Worm (Caenorhabditis elegans): ENCODE measurements around the gene asna-1.

asna-1 gene

ce11 chrIII:8925539-8925938, 30.7 kb downstream of the asna-1 start:
- no peak for TF ChIP-seq sdz-38 (tag; optimal IDR thresholded peaks at IDR 0.05)
- no peak for TF ChIP-seq F37B4.10 (GFP tag; IDR thresholded peaks at IDR 0.05)
- no peak for TF ChIP-seq ceh-100 (GFP tag; IDR thresholded peaks at IDR 0.05)
- TF ChIP-seq zim-3 (tag; optimal IDR thresholded peaks at IDR 0.05): no peak
- no peak for TF ChIP-seq repo-1 (tag; optimal IDR thresholded peaks at IDR 0.05)
- no peak for TF ChIP-seq Y53F4B.3 (GFP tag; IDR thresholded peaks at IDR 0.05)
- TF ChIP-seq zfh-2 (GFP tag; conservative IDR thresholded peaks at IDR 0.05): no peak
- no peak for TF ChIP-seq fkh-3 (tag; optimal IDR thresholded peaks at IDR 0.05)
- TF ChIP-seq ceh-58 (GFP tag; IDR thresholded peaks at IDR 0.05): no peak
- no peak for TF ChIP-seq B0019.2 (GFP tag; conservative IDR thresholded peaks at IDR 0.05)
- no peak for TF ChIP-seq hsf-1 (GFP tag; IDR thresholded peaks at IDR 0.05)
- no peak for TF ChIP-seq nhr-179 (tag; optimal IDR thresholded peaks at IDR 0.05)
- TF ChIP-seq mxl-1 (tag; optimal IDR thresholded peaks at IDR 0.05): no peak
- no peak for TF ChIP-seq hmg-1.2 (GFP tag; IDR thresholded peaks at IDR 0.05)
- TF ChIP-seq akir-1 (GFP tag; optimal IDR thresholded peaks at IDR 0.05): no peak
- TF ChIP-seq ceh-40 (GFP tag; IDR thresholded peaks at IDR 0.05): no peak
- no peak for TF ChIP-seq bed-1 (GFP tag; IDR thresholded peaks at IDR 0.05)
- TF ChIP-seq hrde-1 (tag; optimal IDR thresholded peaks at IDR 0.05; ENCODE audit: borderline replicate concordance): no peak
- TF ChIP-seq Y67H2A.10 (GFP tag; conservative IDR thresholded peaks at IDR 0.05): no peak
- TF ChIP-seq dpff-1 (tag; optimal IDR thresholded peaks at IDR 0.05): no peak

ce11 chrIII:8926512-8926911, 31.6 kb downstream of the asna-1 start:
- TF ChIP-seq ztf-6 (GFP tag; IDR thresholded peaks at IDR 0.05) (no peak), ztf-18 (tag; optimal IDR thresholded peaks at IDR 0.05) (no peak), attf-5 (GFP tag; optimal IDR thresholded peaks at IDR 0.05) (no peak), atf-7 (tag; optimal IDR thresholded peaks at IDR 0.05) (no peak), nhr-120 (GFP tag; IDR thresholded peaks at IDR 0.05) (no peak), aptf-2 (GFP tag; conservative IDR thresholded peaks at IDR 0.05) (no peak), ztf-22 (GFP tag; optimal IDR thresholded peaks at IDR 0.05) (no peak), ZK185.1 (tag; optimal IDR thresholded peaks at IDR 0.05; ENCODE audit: poor library complexity, severe bottlenecking) (no peak), nhr-27 (tag; optimal IDR thresholded peaks at IDR 0.05) (no peak), bed-1 (GFP tag; IDR thresholded peaks at IDR 0.05) (no peak), pha-4 (tag; optimal IDR thresholded peaks at IDR 0.05) (no peak)

ce11 chrIII:8929723-8930122, 34.8 kb downstream of the asna-1 start, which contains the start of gene arrd-15:
Gene arrd-15 (plus strand): TSS chrIII:8930023.
- TF ChIP-seq F37B4.10 (GFP tag; IDR thresholded peaks at IDR 0.05) (no peak), sdz-38 (tag; optimal IDR thresholded peaks at IDR 0.05) (no peak), die-1 (tag; optimal IDR thresholded peaks at IDR 0.05) (no peak), mel-28 (tag; optimal IDR thresholded peaks at IDR 0.05; ENCODE audit: borderline replicate concordance) (no peak), madf-8 (GFP tag; conservative IDR thresholded peaks at IDR 0.05) (no peak), efl-1 (GFP tag; optimal IDR thresholded peaks at IDR 0.05) (no peak), Y67H2A.10 (GFP tag; conservative IDR thresholded peaks at IDR 0.05) (no peak), bed-1 (GFP tag; IDR thresholded peaks at IDR 0.05) (no peak), snpc-4 (GFP tag; optimal IDR thresholded peaks at IDR 0.05) (no peak), snpc-4 (tag; optimal IDR thresholded peaks at IDR 0.05) (no peak), ceh-40 (GFP tag; IDR thresholded peaks at IDR 0.05) (no peak), sea-2 (GFP tag; IDR thresholded peaks at IDR 0.05) (no peak), lsl-1 (GFP tag; optimal IDR thresholded peaks at IDR 0.05) (no peak), F49E8.2 (tag; optimal IDR thresholded peaks at IDR 0.05; ENCODE audit: insufficient read depth) (no peak), akir-1 (GFP tag; optimal IDR thresholded peaks at IDR 0.05) (no peak), nhr-90 (tag; optimal IDR thresholded peaks at IDR 0.05) (no peak), snpc-3.4 (tag; optimal IDR thresholded peaks at IDR 0.05) (no peak), F39B2.1 (GFP tag; IDR thresholded peaks at IDR 0.05) (no peak), hlh-12 (tag; optimal IDR thresholded peaks at IDR 0.05) (no peak), ztf-28 (GFP tag; IDR thresholded peaks at IDR 0.05) (no peak), Y79H2A.3 (GFP tag; conservative IDR thresholded peaks at IDR 0.05) (no peak)
